Worm (Caenorhabditis elegans): Measurements from ENCODE around the gene sbt-1.

ce11 chrV:20832554-20832963, 3.9 kb upstream of the sbt-1 start:
- TF ChIP-seq unc-62 (GFP tag; optimal IDR thresholded peaks at IDR 0.05) (no peak), nhr-11 (tag; optimal IDR thresholded peaks at IDR 0.05) (no peak), nhr-47 (tag; optimal IDR thresholded peaks at IDR 0.05) (peak; percentile 58), ama-1 (optimal IDR thresholded peaks at IDR 0.05) (no peak), nhr-28 (tag; optimal IDR thresholded peaks at IDR 0.05) (no peak), lsy-2 (tag; optimal IDR thresholded peaks at IDR 0.05) (peak in 1 of 2 experiments; percentile 53), nhr-12 (tag; optimal IDR thresholded peaks at IDR 0.05) (no peak), nhr-76 (tag; optimal IDR thresholded peaks at IDR 0.05) (no peak)

All from whole organism, L1 larva.